Fruit fly (Drosophila melanogaster) whole organism, embryonic: Measurements from ENCODE around the gene CG42814.
A peak's percentile ranks its signal among the peaks of the same experiment; 100 is the strongest.

Experiments used
- Atf-2 ChIP-seq: fragments of 200-800 bp; sonication (Bioruptor generic); optimal IDR thresholded peaks from 2 replicates; lab custom pipeline; 2016; ENCODE audit warnings: missing biosample characterization, missing genetic modification characterization
- BtbVII ChIP-seq: fragments of 200-800 bp; sonication (Bioruptor generic); optimal IDR thresholded peaks from 3 replicates; lab custom pipeline; 2017; ENCODE audit warnings: missing biosample characterization, mild to moderate bottlenecking, missing genetic modification characterization
- CG10366 ChIP-seq: fragments of 200-800 bp; sonication (Bioruptor generic); IDR thresholded peaks from 2 replicates; pipeline ENCODE4 v1.3.6; 2022; ENCODE audit warnings: missing biosample characterization, missing genetic modification characterization
- CG11093 ChIP-seq: fragments of 200-800 bp; sonication (Bioruptor generic); IDR thresholded peaks from 3 replicates; pipeline ENCODE4 v1.3.6; 2022; ENCODE audit warnings: missing biosample characterization, missing genetic modification characterization
- CG12391 ChIP-seq: fragments of 200-800 bp; sonication (Bioruptor generic); optimal IDR thresholded peaks from 3 replicates; lab custom pipeline; 2018; ENCODE audit warnings: missing biosample characterization, mild to moderate bottlenecking, missing genetic modification characterization, moderate library complexity
- CG12659 ChIP-seq: fragments of 200-800 bp; sonication (Bioruptor generic); optimal IDR thresholded peaks from 3 replicates; lab custom pipeline; 2017; ENCODE audit warnings: mild to moderate bottlenecking, missing biosample characterization, missing genetic modification reagents, missing genetic modification characterization
- CG13287 ChIP-seq: fragments of 200-800 bp; sonication (Bioruptor generic); IDR thresholded peaks from 2 replicates; pipeline ENCODE4 v1.3.6; 2022; ENCODE audit warnings: missing biosample characterization, missing genetic modification characterization; ENCODE audit not compliant: partially characterized antibody
- CG13296 ChIP-seq: fragments of 200-800 bp; sonication (Bioruptor generic); optimal IDR thresholded peaks from 3 replicates; lab custom pipeline; 2018; ENCODE audit warnings: missing biosample characterization, mild to moderate bottlenecking, missing genetic modification characterization
- CG13624 ChIP-seq: fragments of 200-800 bp; sonication (Bioruptor generic); optimal IDR thresholded peaks from 2 replicates; lab custom pipeline; 2016; ENCODE audit warnings: missing biosample characterization, missing genetic modification characterization
- CG15073 ChIP-seq: fragments of 200-800 bp; sonication (Bioruptor generic); optimal IDR thresholded peaks from 2 replicates; lab custom pipeline; 2016; ENCODE audit warnings: missing biosample characterization, missing genetic modification characterization
- CG15479 ChIP-seq: fragments of 200-800 bp; sonication (Bioruptor generic); optimal IDR thresholded peaks from 3 replicates; lab custom pipeline; 2019; ENCODE audit warnings: missing biosample characterization, mild to moderate bottlenecking, missing genetic modification characterization, moderate library complexity
- CG15696 ChIP-seq: fragments of 200-800 bp; sonication (Bioruptor generic); optimal IDR thresholded peaks from 2 replicates; lab custom pipeline; 2019; ENCODE audit warnings: missing biosample characterization, mild to moderate bottlenecking, missing genetic modification characterization, moderate library complexity
- CG17829 ChIP-seq: fragments of 200-800 bp; optimal IDR thresholded peaks from 2 replicates; lab custom pipeline; 2019; ENCODE audit warnings: missing biosample characterization, mild to moderate bottlenecking, missing genetic modification characterization, moderate library complexity
- CG17912 ChIP-seq: fragments of 200-800 bp; sonication (Bioruptor generic); optimal IDR thresholded peaks from 2 replicates; lab custom pipeline; 2018; ENCODE audit warnings: missing biosample characterization, mild to moderate bottlenecking, missing genetic modification characterization
- CG2202 ChIP-seq: fragments of 200-800 bp; sonication (Bioruptor generic); optimal IDR thresholded peaks from 2 replicates; lab custom pipeline; 2018; ENCODE audit warnings: missing biosample characterization, mild to moderate bottlenecking, missing genetic modification characterization
- CG32767 ChIP-seq: fragments of 200-800 bp; sonication (Bioruptor generic); IDR thresholded peaks from 2 replicates; pipeline ENCODE4 v1.3.6; 2022; ENCODE audit warnings: missing biosample characterization, missing genetic modification characterization
- CG3281 ChIP-seq: fragments of 200-800 bp; sonication (Bioruptor generic); optimal IDR thresholded peaks from 3 replicates; lab custom pipeline; 2017; ENCODE audit warnings: missing biosample characterization, mild to moderate bottlenecking, missing genetic modification characterization
- CG3726 ChIP-seq: fragments of 200-800 bp; sonication (Bioruptor generic); IDR thresholded peaks from 3 replicates; pipeline ENCODE4, ENCODE4 v1.3.6; 2022; ENCODE audit warnings: missing biosample characterization, missing genetic modification characterization
- CG8944 ChIP-seq: fragments of 200-800 bp; sonication (Bioruptor generic); optimal IDR thresholded peaks from 3 replicates; lab custom pipeline; 2016; ENCODE audit warnings: missing biosample characterization, missing genetic modification characterization
- D ChIP-seq, 2 experiments: fragments of 200-800 bp in 1 of 2; fragments of >200 bp in 1 of 2; sonication (Bioruptor generic) in 1 of 2; optimal IDR thresholded peaks; 2 replicates in 1 of 2; 3 replicates in 1 of 2; lab custom pipeline; 2017; ENCODE audit warnings: mild to moderate bottlenecking in 1 of 2, missing biosample characterization in 1 of 2, missing genetic modification characterization in 1 of 2, missing genetic modification reagents in 1 of 2
- D19B ChIP-seq: fragments of 200-800 bp; sonication (Bioruptor generic); optimal IDR thresholded peaks from 2 replicates; lab custom pipeline; 2017; ENCODE audit warnings: missing biosample characterization, mild to moderate bottlenecking, missing genetic modification characterization
- Dp ChIP-seq: fragments of 200-800 bp; sonication (Bioruptor generic); optimal IDR thresholded peaks from 2 replicates; lab custom pipeline; 2018; ENCODE audit warnings: missing biosample characterization, mild to moderate bottlenecking, missing genetic modification characterization, moderate library complexity
- Elba2 ChIP-seq: fragments of 200-800 bp; sonication (Bioruptor generic); optimal IDR thresholded peaks from 3 replicates; lab custom pipeline; 2016; ENCODE audit warnings: missing biosample characterization, missing genetic modification characterization
- Hand ChIP-seq: fragments of 200-800 bp; sonication (Bioruptor generic); optimal IDR thresholded peaks from 2 replicates; lab custom pipeline; 2017; ENCODE audit warnings: mild to moderate bottlenecking, missing biosample characterization, missing genetic modification reagents, missing genetic modification characterization
- Hmx ChIP-seq: fragments of 200-800 bp; sonication (Bioruptor generic); optimal IDR thresholded peaks from 2 replicates; lab custom pipeline; 2016; ENCODE audit warnings: missing biosample characterization, missing genetic modification characterization
- Hr3 ChIP-seq: fragments of 200-800 bp; sonication (Bioruptor generic); optimal IDR thresholded peaks from 3 replicates; lab custom pipeline; 2016; ENCODE audit warnings: missing biosample characterization, missing genetic modification characterization
- Hr39 ChIP-seq: fragments of >200 bp; optimal IDR thresholded peaks from 2 replicates; lab custom pipeline; 2017
- Lhr ChIP-seq: fragments of 200-800 bp; sonication (Bioruptor generic); optimal IDR thresholded peaks from 3 replicates; lab custom pipeline; 2017; ENCODE audit warnings: mild to moderate bottlenecking, missing biosample characterization, missing genetic modification reagents, missing genetic modification characterization
- NFAT ChIP-seq: fragments of 200-800 bp; sonication (Bioruptor generic); IDR thresholded peaks from 2 replicates; pipeline ENCODE4 v1.3.6; 2022; ENCODE audit warnings: missing biosample characterization, missing genetic modification characterization
- Side ChIP-seq: fragments of 200-800 bp; sonication (Bioruptor generic); optimal IDR thresholded peaks from 2 replicates; lab custom pipeline; 2016; ENCODE audit warnings: missing biosample characterization, missing genetic modification characterization
- Vsx1 ChIP-seq: fragments of 200-800 bp; sonication (Bioruptor generic); optimal IDR thresholded peaks from 2 replicates; lab custom pipeline; 2017; ENCODE audit warnings: missing biosample characterization, mild to moderate bottlenecking, missing genetic modification characterization, missing genetic modification reagents
- Xbp1 ChIP-seq: fragments of 200-800 bp; sonication (Bioruptor generic); optimal IDR thresholded peaks from 3 replicates; lab custom pipeline; 2016; ENCODE audit warnings: missing biosample characterization, mild to moderate bottlenecking, missing genetic modification characterization
- ab ChIP-seq: fragments of 200-800 bp; sonication (Bioruptor generic); optimal IDR thresholded peaks from 2 replicates; lab custom pipeline; 2016; ENCODE audit warnings: missing biosample characterization, missing genetic modification characterization
- abd-A ChIP-seq: fragments of 200-800 bp; sonication (Bioruptor generic); optimal IDR thresholded peaks from 3 replicates; lab custom pipeline; 2019; ENCODE audit warnings: missing biosample characterization, mild to moderate bottlenecking, missing genetic modification characterization, moderate library complexity
- ase ChIP-seq: fragments of 200-800 bp; sonication (Bioruptor generic); IDR thresholded peaks from 3 replicates; pipeline ENCODE4 v1.3.6; 2022; ENCODE audit warnings: missing biosample characterization, missing genetic modification characterization
- croc ChIP-seq: fragments of 200-800 bp; sonication (Bioruptor generic); conservative IDR thresholded peaks from 3 replicates; pipeline ENCODE4 v1.3.6; 2022; ENCODE audit warnings: missing biosample characterization, missing genetic modification characterization
- da ChIP-seq: fragments of 200-800 bp; sonication (Bioruptor generic); optimal IDR thresholded peaks from 2 replicates; lab custom pipeline; 2016; ENCODE audit warnings: missing biosample characterization, missing genetic modification characterization
- hkb ChIP-seq, 2 experiments: fragments of 200-800 bp in 1 of 2; fragments of >200 bp in 1 of 2; sonication (Bioruptor generic) in 1 of 2; IDR thresholded peaks in 1 of 2; optimal IDR thresholded peaks in 1 of 2; 2 replicates each; pipeline versions ENCODE4 v1.3.6 to Lab custom; 2017 to 2022; ENCODE audit warnings: missing biosample characterization in 1 of 2, missing genetic modification characterization in 1 of 2
- kah ChIP-seq: fragments of 200-800 bp; sonication (Bioruptor generic); optimal IDR thresholded peaks from 2 replicates; lab custom pipeline; 2018; ENCODE audit warnings: missing biosample characterization, mild to moderate bottlenecking, missing genetic modification characterization
- klu ChIP-seq: fragments of 200-800 bp; sonication (Bioruptor generic); IDR thresholded peaks from 2 replicates; pipeline ENCODE4 v1.3.6; 2022; ENCODE audit warnings: missing biosample characterization, missing genetic modification characterization
- lilli ChIP-seq: fragments of 200-800 bp; sonication (Bioruptor generic); optimal IDR thresholded peaks from 3 replicates; lab custom pipeline; 2016; ENCODE audit warnings: missing biosample characterization, missing genetic modification characterization
- nom ChIP-seq: fragments of 200-800 bp; sonication (Bioruptor generic); optimal IDR thresholded peaks from 2 replicates; lab custom pipeline; 2017; ENCODE audit warnings: missing biosample characterization, missing genetic modification characterization, mild to moderate bottlenecking, moderate library complexity, missing genetic modification reagents
- sens-2 ChIP-seq: fragments of 200-800 bp; sonication (Bioruptor generic); IDR thresholded peaks from 2 replicates; pipeline ENCODE4 v1.3.6; 2022; ENCODE audit warnings: missing biosample characterization, missing genetic modification characterization
- slbo ChIP-seq: fragments of 200-800 bp; sonication (Bioruptor generic); IDR thresholded peaks from 2 replicates; pipeline ENCODE4 v1.3.6; 2022; ENCODE audit warnings: missing biosample characterization, missing genetic modification characterization
- sna ChIP-seq: fragments of 200-800 bp; sonication (Bioruptor generic); IDR thresholded peaks from 2 replicates; pipeline ENCODE4 v1.3.6; 2022; ENCODE audit warnings: missing biosample characterization, missing genetic modification characterization; ENCODE audit not compliant: partially characterized antibody
- tll ChIP-seq, 2 experiments: fragments of 200-800 bp in 1 of 2; fragments of >200 bp in 1 of 2; sonication (Bioruptor generic) in 1 of 2; optimal IDR thresholded peaks; 2 replicates each; lab custom pipeline; 2017 to 2019; ENCODE audit warnings: missing biosample characterization in 2 of 2, missing genetic modification characterization in 2 of 2, mild to moderate bottlenecking in 1 of 2, moderate library complexity in 1 of 2
- twi ChIP-seq: fragments of 200-800 bp; optimal IDR thresholded peaks from 2 replicates; lab custom pipeline; 2019; ENCODE audit warnings: missing biosample characterization, mild to moderate bottlenecking, missing genetic modification characterization, moderate library complexity
- usp ChIP-seq: fragments of >200 bp; optimal IDR thresholded peaks from 2 replicates; lab custom pipeline; 2017; ENCODE audit warnings: missing biosample characterization, missing genetic modification characterization

CG42814 gene

DNA sequence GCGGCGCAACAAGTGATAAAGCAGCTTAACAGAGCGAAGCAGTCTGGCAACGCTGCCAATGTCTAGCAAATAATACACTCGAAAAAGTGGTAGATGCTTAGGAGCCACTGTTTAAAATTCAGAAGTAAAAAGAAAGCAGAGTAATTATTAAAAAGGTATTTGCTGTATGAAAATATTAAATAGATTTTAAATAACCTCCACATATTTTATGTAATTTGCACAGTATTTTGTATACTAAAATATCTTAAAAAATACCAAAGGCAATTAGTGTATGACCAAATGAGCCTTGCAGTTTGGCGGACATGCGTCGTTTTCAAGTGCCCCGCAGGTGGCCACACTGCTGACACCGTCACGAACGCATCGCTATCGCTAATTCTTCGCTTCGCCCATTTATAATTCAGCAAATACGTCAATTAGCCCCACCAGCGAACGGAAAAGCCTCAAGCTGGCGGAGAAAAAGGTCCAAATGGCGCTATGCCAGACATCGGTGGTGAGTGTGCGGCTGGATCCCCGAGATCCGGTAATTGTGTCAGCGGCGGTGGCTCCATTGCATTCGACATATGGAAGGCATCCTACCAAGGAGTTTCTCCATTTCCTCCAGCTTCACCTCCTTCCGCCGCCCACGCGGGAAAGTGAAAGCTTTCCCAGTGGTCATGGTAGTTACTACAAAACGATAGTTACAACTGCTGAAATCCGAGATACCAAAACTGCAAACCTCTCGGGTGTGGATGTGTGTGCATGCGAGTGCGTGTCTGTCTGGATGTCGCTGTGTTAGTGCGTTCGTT is 24.1 kb upstream of the CG42814 start, which contains the start of gene pll (continued):
- TF ChIP-seq Hmx (GFP tag; lab: Kevin White, UChicago), result peak; percentile 61
- TF ChIP-seq slbo, result peak; percentile 96
- peak; percentile 91 for TF ChIP-seq CG17829 (tag; lab: Kevin White, UChicago)
- TF ChIP-seq Lhr (GFP tag; lab: Kevin White, UChicago), result peak; percentile 88
- TF ChIP-seq nom (GFP tag; lab: Kevin White, UChicago), result no peak
- TF ChIP-seq Dp, result peak; percentile 46
- peak; percentile 58 for TF ChIP-seq CG15696 (tag; lab: Kevin White, UChicago)
- TF ChIP-seq D (optimal IDR thresholded peaks at IDR 0.05; lab: Kevin White, UChicago), result peak; percentile 18
- peak; percentile 46 for TF ChIP-seq D (GFP tag; optimal IDR thresholded peaks at IDR 0.05; lab: Kevin White, UChicago)
- TF ChIP-seq ase (GFP tag; lab: Robert Waterston, UW), result peak; percentile 95
- TF ChIP-seq CG15073 (GFP tag; lab: Kevin White, UChicago), result no peak
- peak; percentile 63 for TF ChIP-seq CG3281 (GFP tag; lab: Kevin White, UChicago)
- no peak for TF ChIP-seq CG13296 (GFP tag; lab: Kevin White, UChicago)
- TF ChIP-seq CG13287, result peak; percentile 69
- peak; percentile 82 for TF ChIP-seq hkb (optimal IDR thresholded peaks at IDR 0.05; lab: Kevin White, UChicago)
- peak; percentile 89 for TF ChIP-seq hkb (GFP tag; IDR thresholded peaks at IDR 0.05; lab: Robert Waterston, UW)
- TF ChIP-seq Xbp1, result peak; percentile 87
- TF ChIP-seq abd-A, result no peak
- peak; percentile 64 for TF ChIP-seq CG8944
- no peak for TF ChIP-seq CG17912 (GFP tag; lab: Kevin White, UChicago)
- peak; percentile 86 for TF ChIP-seq Hr3 (GFP tag; lab: Kevin White, UChicago)
- no peak for TF ChIP-seq Hr39 (lab: Kevin White, UChicago)
- no peak for TF ChIP-seq usp (GFP tag; lab: Kevin White, UChicago)
- no peak for TF ChIP-seq sna (GFP tag; lab: Robert Waterston, UW)
- peak; percentile 77 for TF ChIP-seq CG32767
- peak; percentile 55; the same call in 1 of the 2 replicates for TF ChIP-seq sens-2 (GFP tag; lab: Robert Waterston, UW)
- TF ChIP-seq lilli, result peak; percentile 89
- peak; percentile 45 for TF ChIP-seq Elba2
- peak in 1 of 2 experiments; percentile 44 for TF ChIP-seq tll (GFP tag; optimal IDR thresholded peaks at IDR 0.05; lab: Kevin White, UChicago)
- TF ChIP-seq CG15479 (GFP tag; lab: Kevin White, UChicago), result peak; percentile 0
- no peak for TF ChIP-seq da (GFP tag; lab: Kevin White, UChicago)
- TF ChIP-seq Hand (GFP tag; lab: Kevin White, UChicago), result peak; percentile 23
- TF ChIP-seq CG13624 (GFP tag; lab: Kevin White, UChicago), result peak; percentile 77
- peak; percentile 27 for TF ChIP-seq Atf-2 (GFP tag; lab: Kevin White, UChicago)
- TF ChIP-seq D19B, result no peak
- TF ChIP-seq CG12391 (tag; lab: Kevin White, UChicago), result peak; percentile 92
- peak; percentile 70 for TF ChIP-seq klu (GFP tag; lab: Robert Waterston, UW)
- TF ChIP-seq kah (GFP tag; lab: Kevin White, UChicago), result peak; percentile 93
- peak; percentile 34 for TF ChIP-seq BtbVII (GFP tag; lab: Kevin White, UChicago)
- TF ChIP-seq CG3726, result peak; percentile 79; the same call in 2 of the 3 replicates
- TF ChIP-seq twi (tag; lab: Kevin White, UChicago), result peak; percentile 42
- peak; percentile 95 for TF ChIP-seq NFAT (GFP tag; lab: Robert Waterston, UW)
- peak; percentile 41 for TF ChIP-seq Side (GFP tag; lab: Kevin White, UChicago)
- peak; percentile 93 for TF ChIP-seq CG12659 (GFP tag; lab: Kevin White, UChicago)
- TF ChIP-seq CG11093 (GFP tag; lab: Robert Waterston, UW), result peak; percentile 75
- peak; percentile 52 for TF ChIP-seq CG2202 (tag; lab: Kevin White, UChicago)
- TF ChIP-seq Vsx1, result no peak
- TF ChIP-seq ab (GFP tag; lab: Kevin White, UChicago), result peak; percentile 6
- TF ChIP-seq CG10366 (GFP tag; lab: Robert Waterston, UW), result peak; percentile 90
- TF ChIP-seq croc, result peak; percentile 55
